Fruit fly (Drosophila melanogaster) whole organism, adult: ENCODE measurements around the gene CG3308.

Experiments
- CG12768 ChIP-seq: fragments of 200-800 bp; sonication (Bioruptor generic); optimal IDR thresholded peaks from 2 replicates; lab custom pipeline; 2017; ENCODE audit warnings: missing biosample characterization, missing genetic modification characterization, mild to moderate bottlenecking, moderate library complexity, missing genetic modification reagents
- CG14711 ChIP-seq: fragments of 200-800 bp; sonication (Bioruptor generic); optimal IDR thresholded peaks from 2 replicates; lab custom pipeline; 2018; ENCODE audit warnings: missing biosample characterization, mild to moderate bottlenecking, missing genetic modification characterization, moderate library complexity
- CG5204 ChIP-seq: fragments of 200-800 bp; sonication (Bioruptor generic); optimal IDR thresholded peaks from 2 replicates; lab custom pipeline; 2016; ENCODE audit warnings: missing biosample characterization, missing genetic modification characterization
- CG7101 ChIP-seq: fragments of 200-800 bp; sonication (Bioruptor generic); optimal IDR thresholded peaks from 2 replicates; lab custom pipeline; 2018; ENCODE audit warnings: missing biosample characterization, mild to moderate bottlenecking, missing genetic modification characterization, moderate library complexity
- Clk ChIP-seq: fragments of 200-800 bp; sonication (Bioruptor generic); optimal IDR thresholded peaks from 2 replicates; lab custom pipeline; 2017; ENCODE audit warnings: missing biosample characterization, missing genetic modification characterization
- Hr96 ChIP-seq: fragments of 200-800 bp; sonication (Bioruptor generic); optimal IDR thresholded peaks from 2 replicates; lab custom pipeline; 2016; ENCODE audit warnings: missing biosample characterization, missing genetic modification characterization
- cnc ChIP-seq, 2 experiments: fragments of >200 bp; optimal IDR thresholded peaks; 2 replicates each; lab custom pipeline; 2017
- kay ChIP-seq: fragments of 200-800 bp; sonication (Bioruptor generic); peaks from one replicate; lab custom pipeline; 2016; ENCODE audit warnings: missing biosample characterization, missing genetic modification characterization, borderline replicate concordance
- pad ChIP-seq: fragments of 200-800 bp; sonication (Bioruptor generic); optimal IDR thresholded peaks from 3 replicates; lab custom pipeline; 2017; ENCODE audit warnings: missing biosample characterization, missing genetic modification characterization, mild to moderate bottlenecking, moderate library complexity, missing genetic modification reagents
- toe ChIP-seq: fragments of 200-800 bp; sonication (Bioruptor generic); optimal IDR thresholded peaks from 2 replicates; lab custom pipeline; 2016; ENCODE audit warnings: missing biosample characterization, missing genetic modification characterization

DNA sequence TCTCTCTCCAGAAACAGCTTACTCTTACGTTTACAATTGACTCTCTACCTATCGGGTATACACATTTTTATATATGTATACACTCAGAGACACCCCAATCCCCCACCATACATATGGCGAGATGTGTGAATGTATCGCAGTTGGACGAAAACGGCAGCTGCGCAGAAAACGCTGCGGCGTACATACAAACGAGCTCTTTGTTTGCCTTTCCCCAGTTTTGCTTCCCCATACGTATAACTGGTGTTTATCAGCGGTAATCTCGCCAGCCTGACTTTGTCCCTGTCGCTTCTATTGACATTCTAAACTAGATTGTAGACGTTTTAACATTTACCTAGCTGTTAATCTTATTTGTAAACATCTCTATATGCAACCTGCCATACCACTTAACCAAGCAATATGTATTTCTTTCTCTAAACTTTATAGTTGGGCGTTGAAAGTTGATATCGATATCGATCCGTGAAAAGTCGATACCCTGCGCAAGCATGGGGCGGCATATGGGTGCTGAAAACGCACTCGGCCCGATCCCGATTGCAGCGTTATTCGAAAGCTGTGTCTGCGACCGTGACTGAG is 23.9 kb upstream of the CG3308 start:
- TF ChIP-seq CG5204 (GFP tag; lab: Kevin White, UChicago) (peak; percentile 45), pad (GFP tag; lab: Kevin White, UChicago) (peak; percentile 91), toe (GFP tag; lab: Kevin White, UChicago) (peak; percentile 69), cnc (optimal IDR thresholded peaks at IDR 0.05; lab: Kevin White, UChicago) (no peak), CG12768 (peak; percentile 66), Clk (GFP tag; lab: Kevin White, UChicago) (peak; percentile 43), kay (peak; percentile 98), CG14711 (tag; lab: Kevin White, UChicago) (peak; percentile 56), Hr96 (GFP tag; lab: Kevin White, UChicago) (peak; percentile 68), CG7101 (tag; lab: Kevin White, UChicago) (peak; percentile 88)
